Fruit fly (Drosophila melanogaster): ENCODE data around the gene CG10237.

Gene CG10237

dm6 chr2L:19423467-19424122 lies 18.9 kb downstream of the CG10237 start, which contains the start of the genes Alp12 and CG13085 (continued):
- peak; percentile 56 for TF ChIP-seq pfk (GFP tag; optimal IDR thresholded peaks at IDR 0.05)
- no peak for TF ChIP-seq pan (optimal IDR thresholded peaks at IDR 0.05)
- TF ChIP-seq pan (GFP tag; optimal IDR thresholded peaks at IDR 0.05 in 1 of 2, IDR thresholded peaks at IDR 0.05 in 1 of 2): peak in 1 of 2 experiments; percentile 95
- peak; percentile 87 for TF ChIP-seq CG10959 (GFP tag; IDR thresholded peaks at IDR 0.05)
- peak; percentile 90 for TF ChIP-seq Atf3 (GFP tag; optimal IDR thresholded peaks at IDR 0.05)
- TF ChIP-seq dan (GFP tag; IDR thresholded peaks at IDR 0.05): no peak
- peak; percentile 86 for TF ChIP-seq wek (GFP tag; optimal IDR thresholded peaks at IDR 0.05)
- peak; percentile 97 for TF ChIP-seq tgo (GFP tag; IDR thresholded peaks at IDR 0.05)
- TF ChIP-seq sqz (GFP tag; optimal IDR thresholded peaks at IDR 0.05): peak; percentile 98
- TF ChIP-seq nerfin-1 (tag; optimal IDR thresholded peaks at IDR 0.05): peak; percentile 98
- peak; percentile 97 for TF ChIP-seq CG12219 (GFP tag; optimal IDR thresholded peaks at IDR 0.05)
- peak; percentile 86 for TF ChIP-seq emc (GFP tag; optimal IDR thresholded peaks at IDR 0.05)
- peak; percentile 98 for TF ChIP-seq CG6683 (GFP tag; optimal IDR thresholded peaks at IDR 0.05)
- peak; percentile 94 for TF ChIP-seq mirr (GFP tag; optimal IDR thresholded peaks at IDR 0.05)
- TF ChIP-seq ranshi (GFP tag; IDR thresholded peaks at IDR 0.05): peak; percentile 89
- TF ChIP-seq Dek (tag; optimal IDR thresholded peaks at IDR 0.05): peak; percentile 98
- peak; percentile 44; the same call in 1 of the 2 replicates for TF ChIP-seq unc-4 (GFP tag; IDR thresholded peaks at IDR 0.05; ENCODE audit: partially characterized antibody)
- TF ChIP-seq gcm2 (GFP tag; optimal IDR thresholded peaks at IDR 0.05): peak; percentile 88
- peak; percentile 99 for TF ChIP-seq CG18262 (tag; optimal IDR thresholded peaks at IDR 0.05)
- peak; percentile 84 for TF ChIP-seq ERR (GFP tag; optimal IDR thresholded peaks at IDR 0.05)
- TF ChIP-seq CG6689 (GFP tag; IDR thresholded peaks at IDR 0.05): peak; percentile 98
- peak; percentile 85 for TF ChIP-seq E2f2 (GFP tag; IDR thresholded peaks at IDR 0.05)
- TF ChIP-seq CG11247 (GFP tag; IDR thresholded peaks at IDR 0.05): peak; percentile 92
- TF ChIP-seq Blimp-1 (GFP tag; optimal IDR thresholded peaks at IDR 0.05): peak; percentile 96
- no peak for TF ChIP-seq hb (GFP tag; IDR thresholded peaks at IDR 0.05; ENCODE audit: partially characterized antibody)
- peak; percentile 51 for TF ChIP-seq luna (GFP tag; optimal IDR thresholded peaks at IDR 0.05)
- TF ChIP-seq zfh2 (GFP tag; optimal IDR thresholded peaks at IDR 0.05): peak; percentile 90
- TF ChIP-seq amos (GFP tag; IDR thresholded peaks at IDR 0.05; ENCODE audit: partially characterized antibody): no peak; the same call in 1 of the 2 replicates
- TF ChIP-seq hkb (optimal IDR thresholded peaks at IDR 0.05): no peak
- TF ChIP-seq hkb (GFP tag; IDR thresholded peaks at IDR 0.05): peak; percentile 97
- TF ChIP-seq NFAT (GFP tag; IDR thresholded peaks at IDR 0.05): peak; percentile 92
- no peak for TF ChIP-seq bbx (GFP tag; IDR thresholded peaks at IDR 0.05; ENCODE audit: partially characterized antibody)
- peak; percentile 97 for TF ChIP-seq caup (GFP tag; optimal IDR thresholded peaks at IDR 0.05; ENCODE audit: severe bottlenecking)
- TF ChIP-seq CG8359 (GFP tag; optimal IDR thresholded peaks at IDR 0.05; ENCODE audit: borderline replicate concordance): peak; percentile 92
- peak; percentile 83 for TF ChIP-seq TFAM (GFP tag; optimal IDR thresholded peaks at IDR 0.05)
- TF ChIP-seq vfl (GFP tag; optimal IDR thresholded peaks at IDR 0.05): peak; percentile 92
- peak; percentile 93 for TF ChIP-seq CG5245 (GFP tag; optimal IDR thresholded peaks at IDR 0.05)
- TF ChIP-seq ind (GFP tag; optimal IDR thresholded peaks at IDR 0.05): peak; percentile 96
- no peak for TF ChIP-seq HLH4C (GFP tag; IDR thresholded peaks at IDR 0.05; ENCODE audit: partially characterized antibody)
- TF ChIP-seq CG8478 (optimal IDR thresholded peaks at IDR 0.05): no peak
- TF ChIP-seq CG8924 (tag; optimal IDR thresholded peaks at IDR 0.05): peak; percentile 99
- TF ChIP-seq pnt (GFP tag; optimal IDR thresholded peaks at IDR 0.05): peak; percentile 93
- TF ChIP-seq Lpt (GFP tag; optimal IDR thresholded peaks at IDR 0.05): no peak
- peak; percentile 75 for TF ChIP-seq CG3995 (GFP tag; optimal IDR thresholded peaks at IDR 0.05)
- peak; percentile 83 for TF ChIP-seq nom (GFP tag; optimal IDR thresholded peaks at IDR 0.05)
- peak; percentile 97 for TF ChIP-seq vvl (GFP tag; IDR thresholded peaks at IDR 0.05)
- peak; percentile 98 for TF ChIP-seq grau (tag; optimal IDR thresholded peaks at IDR 0.05)
- TF ChIP-seq seq (GFP tag; IDR thresholded peaks at IDR 0.05): peak; percentile 97
- TF ChIP-seq Bteb2 (GFP tag; optimal IDR thresholded peaks at IDR 0.05): peak; percentile 96
- TF ChIP-seq Scr (GFP tag; IDR thresholded peaks at IDR 0.05; ENCODE audit: partially characterized antibody): no peak
